Fruit fly (Drosophila melanogaster): ENCODE data around the gene CG2187.

DNA sequence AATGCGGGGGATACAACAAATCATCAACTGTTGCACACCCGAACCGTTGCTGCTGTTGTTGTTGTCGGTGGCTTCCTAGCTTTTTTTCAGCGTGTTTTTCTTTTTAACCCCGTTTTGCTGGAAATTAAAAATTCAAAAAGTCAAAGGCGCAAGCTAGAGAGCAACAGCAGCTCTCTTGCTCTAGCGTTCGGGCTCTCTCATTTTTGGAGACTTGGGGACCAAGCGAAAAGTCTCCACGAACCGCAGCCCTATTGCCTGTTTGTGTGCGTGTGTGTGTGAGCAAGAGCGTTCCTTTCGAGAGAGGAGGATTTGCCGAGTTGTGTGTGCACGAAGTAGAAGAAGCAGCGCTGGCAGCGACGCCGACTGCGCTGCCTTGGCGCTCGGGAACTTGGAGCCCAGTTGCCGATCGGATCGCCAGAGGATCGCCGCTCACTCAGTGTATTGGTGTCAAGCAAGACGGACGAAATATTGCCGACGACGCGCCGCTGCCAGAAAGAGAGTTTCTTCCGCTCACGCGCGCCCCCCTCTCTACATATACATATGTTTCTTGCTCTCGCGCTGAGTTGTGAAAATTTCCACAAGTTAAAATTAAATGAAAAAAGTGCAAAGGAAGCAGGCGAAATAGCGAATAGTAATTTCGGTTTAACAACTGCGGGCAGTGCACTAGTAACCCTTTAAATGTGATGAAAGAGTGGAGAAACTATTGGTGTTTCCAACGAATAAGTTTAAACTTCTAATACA lies 33.7 kb downstream of the CG2187 start:
- TF ChIP-seq pan (optimal IDR thresholded peaks at IDR 0.05), result no peak
- no peak for TF ChIP-seq usp (GFP tag; optimal IDR thresholded peaks at IDR 0.05)
